Worm (Caenorhabditis elegans): ENCODE data around the gene cah-1.
"Not testable (repeated sequence)": the region's sequence is repeated elsewhere in the genome, so short reads cannot be mapped to it uniquely, and the experiment has no call there.

cah-1 gene

DNA sequence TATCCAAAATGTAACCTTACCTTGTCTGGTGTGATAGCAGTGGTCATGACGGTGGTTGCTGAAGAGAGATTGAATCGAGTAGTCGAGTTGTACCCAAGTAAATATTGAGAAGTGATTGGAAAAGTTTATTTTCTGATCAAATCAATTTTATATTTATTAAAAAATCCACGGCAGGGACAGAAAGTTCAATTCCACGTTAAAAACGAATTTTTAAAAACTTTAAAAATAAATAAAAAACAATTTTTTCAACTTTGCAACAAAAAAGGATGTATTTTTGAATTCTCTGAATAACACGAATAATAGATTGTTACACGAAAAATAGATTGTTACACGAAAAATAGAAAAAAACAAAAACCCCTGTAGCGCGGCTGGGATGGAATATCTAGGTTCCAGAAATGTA, 29.7 kb downstream of the cah-1 start, which contains the start of gene C45G9.9:
Gene C45G9.9 (minus strand): TSS at position 101 of the 400 bp plus-strand sequence.
- TF ChIP-seq unc-62 (GFP tag; optimal IDR thresholded peaks at IDR 0.05) = not testable (repeated sequence)

DNA sequence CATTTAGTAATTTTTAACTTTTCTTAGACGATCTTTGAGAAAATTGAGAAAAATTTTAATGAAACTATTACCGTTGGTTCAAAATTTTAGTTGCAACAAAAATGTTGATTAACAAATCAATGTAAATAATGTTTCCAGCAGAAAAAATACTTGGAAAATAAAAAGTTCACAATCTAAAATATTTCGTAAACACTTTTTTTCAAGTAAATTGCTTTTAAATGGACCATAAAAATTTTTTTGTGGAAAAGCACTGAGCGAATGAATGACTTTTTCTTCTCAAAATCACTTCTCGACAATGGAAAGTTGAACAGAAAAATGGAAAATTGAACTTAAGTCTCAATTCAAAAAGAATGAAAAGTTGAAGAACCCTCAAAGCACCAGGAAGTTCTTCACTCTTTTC, 31.9 kb downstream of the cah-1 start, which contains the start of gene C45G9.8:
Gene C45G9.8 (minus strand): TSS at position 101 of the 400 bp plus-strand sequence.
- TF ChIP-seq unc-62 (GFP tag; optimal IDR thresholded peaks at IDR 0.05) = no peak

DNA sequence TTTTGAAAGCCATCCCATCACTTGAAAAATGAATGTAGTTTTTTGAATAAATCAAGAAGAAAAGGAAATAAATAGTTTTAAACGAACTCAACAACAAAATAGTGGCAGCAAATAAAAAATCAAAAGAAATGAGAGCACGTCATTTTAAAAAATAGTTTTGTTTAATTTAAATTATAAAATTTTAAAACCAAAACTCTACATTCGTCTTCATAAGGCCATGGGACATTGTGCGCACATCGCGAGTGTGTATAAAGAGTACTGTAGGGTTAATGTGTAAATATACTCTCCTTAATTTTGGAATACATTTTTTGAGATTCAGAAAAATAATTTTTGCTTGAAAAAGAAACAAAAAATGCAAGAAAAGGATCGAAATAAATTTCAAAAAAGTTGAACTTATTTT, 33.5 kb downstream of the cah-1 start, which contains the start of gene C45G9.15:
Gene C45G9.15 (minus strand): TSS at position 101 of the 400 bp plus-strand sequence.
- no peak for TF ChIP-seq unc-62 (GFP tag; optimal IDR thresholded peaks at IDR 0.05)

DNA sequence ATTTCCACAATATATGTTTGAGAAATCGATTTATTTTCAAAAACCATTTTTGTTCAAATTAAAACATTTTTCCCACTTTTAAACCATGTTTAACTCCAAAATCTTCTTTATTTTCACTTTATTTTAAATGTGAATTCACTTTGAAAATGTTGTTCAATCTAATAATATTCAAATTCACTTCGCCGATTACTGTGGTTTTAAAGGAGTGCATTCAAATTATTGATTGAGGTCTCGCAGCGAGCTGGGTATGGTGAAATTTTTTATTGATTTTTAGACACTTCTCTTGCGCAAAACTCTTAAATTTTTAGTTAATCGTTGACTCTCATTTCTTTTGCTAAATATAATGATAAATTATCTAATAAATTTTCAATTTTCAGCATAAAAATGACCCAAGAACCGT, 37.7 kb downstream of the cah-1 start, which contains the start of gene C45G9.5:
Gene C45G9.5 (plus strand): TSS at position 378 of the 400 bp plus-strand sequence.
- TF ChIP-seq unc-62 (GFP tag; optimal IDR thresholded peaks at IDR 0.05) = no peak

DNA sequence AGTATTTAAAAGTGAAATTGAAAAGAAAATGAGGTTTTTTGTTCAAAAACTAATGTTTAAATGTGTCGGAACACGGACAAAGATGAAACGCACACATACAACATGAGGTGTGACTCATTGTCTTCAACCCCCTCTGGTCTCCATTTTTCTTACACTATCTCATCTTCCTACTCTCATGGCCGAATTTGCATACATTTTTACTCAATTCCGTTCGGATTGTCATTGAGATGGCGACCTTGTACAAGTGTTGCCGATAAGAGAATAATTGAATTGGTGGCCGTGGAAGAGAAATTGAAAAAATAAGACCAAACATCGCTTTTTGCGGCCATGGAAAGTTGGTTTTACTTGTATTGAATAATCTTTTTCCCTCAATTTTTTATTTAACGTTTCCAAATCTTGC, 38.3 kb downstream of the cah-1 start, which contains the start of gene txbp-3:
Gene txbp-3 (minus strand): TSS at position 285 of the 400 bp plus-strand sequence.
- TF ChIP-seq unc-62 (GFP tag; optimal IDR thresholded peaks at IDR 0.05) = no peak

DNA sequence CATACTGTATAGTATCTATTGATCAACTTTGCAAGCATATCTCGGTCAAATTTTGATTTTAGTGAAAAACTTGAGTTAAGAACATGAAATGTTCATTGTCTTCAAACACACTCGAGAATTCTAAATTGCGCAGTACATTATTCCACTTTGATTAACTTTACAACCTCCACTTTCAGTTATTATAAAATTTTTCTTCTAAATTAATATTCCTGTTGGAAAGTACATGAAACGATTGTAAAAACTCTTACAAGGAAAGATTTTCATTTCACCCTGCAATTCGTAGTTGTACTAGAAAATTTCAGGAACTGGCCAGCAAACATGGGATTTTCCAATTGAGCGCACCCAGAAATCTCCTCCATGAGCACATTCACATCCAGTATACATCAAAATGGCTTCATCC, 40.7 kb downstream of the cah-1 start, which contains the start of gene C45G9.14:
Gene C45G9.14 (plus strand): TSS at position 301 of the 400 bp plus-strand sequence.
- TF ChIP-seq unc-62 (GFP tag; optimal IDR thresholded peaks at IDR 0.05) = no peak

DNA sequence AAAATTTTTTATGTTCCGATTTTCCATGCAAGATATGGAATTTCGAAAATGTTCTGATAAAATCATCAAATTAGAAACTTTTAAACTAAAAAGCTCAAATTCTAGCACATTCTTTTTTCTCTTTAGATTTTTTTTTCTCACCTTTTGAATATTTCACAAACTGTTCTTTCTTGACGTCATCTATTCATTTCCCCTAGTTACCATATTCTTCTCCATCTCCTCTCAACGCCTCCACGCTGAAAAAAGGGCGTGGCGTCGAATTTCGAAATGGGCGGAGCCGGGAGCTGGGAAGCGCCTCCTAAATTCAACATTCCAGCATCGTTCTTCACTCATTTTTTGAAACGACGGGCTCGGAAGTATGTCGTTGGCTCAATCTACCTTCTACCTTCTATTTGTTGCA, 43.3 kb downstream of the cah-1 start, which contains the start of gene nlp-43:
Gene nlp-43 (plus strand): TSS at position 301 of the 400 bp plus-strand sequence.
- TF ChIP-seq unc-62 (GFP tag; optimal IDR thresholded peaks at IDR 0.05) = no peak

DNA sequence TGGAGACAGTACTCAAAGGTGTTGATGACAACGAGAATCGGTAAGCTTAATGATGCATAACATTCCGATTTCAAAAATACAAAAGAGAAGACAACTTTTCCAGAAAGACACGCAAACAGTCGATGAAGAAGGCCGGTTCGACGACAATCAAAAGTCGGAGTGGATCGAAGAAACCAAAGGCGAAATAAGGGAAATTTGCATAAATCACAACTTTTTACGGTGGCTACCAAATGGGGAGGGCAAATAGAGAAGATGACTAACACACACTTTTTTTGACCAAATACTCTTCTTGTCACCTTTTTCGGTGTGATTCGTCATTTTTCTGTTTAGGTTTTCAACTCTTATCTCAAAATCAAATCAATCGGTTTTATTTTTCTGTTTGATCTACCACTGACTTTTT, 49.3 kb downstream of the cah-1 start, which contains the start of gene C45G9.6:
Gene C45G9.6 (plus strand): TSS at position 301 of the 400 bp plus-strand sequence.
- TF ChIP-seq unc-62 (GFP tag; optimal IDR thresholded peaks at IDR 0.05) = no peak
